Worm (Caenorhabditis elegans): ENCODE measurements around the gene Y34B4A.4.

DNA sequence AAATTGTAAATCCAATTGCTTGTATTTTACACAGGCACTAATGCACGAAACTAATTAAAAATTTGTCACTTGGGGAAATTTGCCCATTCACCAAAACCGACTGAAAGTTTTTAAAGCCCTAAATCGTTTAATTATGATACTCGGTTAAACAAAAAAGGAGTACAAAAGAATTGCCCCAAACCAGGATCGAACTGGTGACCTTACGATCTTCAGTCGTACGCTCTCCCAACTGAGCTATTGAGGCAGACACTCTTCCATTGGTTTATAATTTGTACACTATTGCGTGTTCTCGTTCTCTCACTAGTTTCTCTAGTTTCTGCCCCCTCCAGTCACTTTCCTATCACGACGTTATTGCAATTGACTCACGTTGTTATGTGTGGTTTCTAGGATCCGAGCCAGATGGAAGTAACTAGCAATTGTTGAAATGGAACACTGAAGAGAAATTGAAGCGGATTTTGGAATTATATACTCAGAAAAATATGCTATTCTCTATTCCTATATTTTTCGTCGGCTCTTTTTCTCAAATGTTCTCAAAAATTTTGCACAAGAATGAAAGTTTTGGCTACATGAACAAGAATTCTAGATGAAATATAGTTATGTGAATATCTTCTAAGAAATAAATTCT lies 55.2 kb downstream of the Y34B4A.4 start:
- TF ChIP-seq F23B12.7 (tag; optimal IDR thresholded peaks at IDR 0.05; ENCODE audit: insufficient read depth): peak; percentile 76
- TF ChIP-seq hlh-26 (GFP tag; conservative IDR thresholded peaks at IDR 0.05): no peak
- no peak for TF ChIP-seq tlf-1 (GFP tag; optimal IDR thresholded peaks at IDR 0.05)
- no peak for TF ChIP-seq ceh-79 (tag; optimal IDR thresholded peaks at IDR 0.05)
- peak; percentile 17 for TF ChIP-seq attf-5 (GFP tag; optimal IDR thresholded peaks at IDR 0.05)
- TF ChIP-seq F39B2.1 (GFP tag; IDR thresholded peaks at IDR 0.05): no peak
- no peak for TF ChIP-seq ceh-58 (GFP tag; IDR thresholded peaks at IDR 0.05)
- TF ChIP-seq ztf-25 (GFP tag; IDR thresholded peaks at IDR 0.05): peak; percentile 89; the same call in 1 of the 2 replicates
- no peak for TF ChIP-seq B0336.3 (GFP tag; IDR thresholded peaks at IDR 0.05)
